Worm (Caenorhabditis elegans) whole organism, L4 larva: ENCODE measurements around the gene hlh-10.

Experiments used
- D1046.2 ChIP-seq: fragments of 200-800 bp; sonication (Bioruptor generic); IDR thresholded peaks from 2 replicates; pipeline ENCODE4 v1.3.6; 2022; ENCODE audit warnings: missing genetic modification characterization, missing compliant biosample characterization
- F10B5.3 ChIP-seq: sonication (generic microtip); optimal IDR thresholded peaks from 2 replicates; lab custom pipeline; 2016; ENCODE audit warnings: mild to moderate bottlenecking, missing genetic modification characterization, missing compliant biosample characterization
- F44E2.7 ChIP-seq: fragments of 200-800 bp; sonication (Bioruptor generic); IDR thresholded peaks from 2 replicates; pipeline ENCODE4 v2.1.2; 2022; ENCODE audit warnings: missing genetic modification characterization, missing compliant biosample characterization
- F49E8.2 ChIP-seq: sonication (generic microtip); optimal IDR thresholded peaks from 2 replicates; lab custom pipeline; 2016; ENCODE audit warnings: missing compliant biosample characterization, mild to moderate bottlenecking, missing genetic modification characterization, borderline replicate concordance
- Y5F2A.4 ChIP-seq: fragments of 200-800 bp; sonication (Bioruptor generic); optimal IDR thresholded peaks from 2 replicates; lab custom pipeline; 2018; ENCODE audit warnings: mild to moderate bottlenecking, missing genetic modification characterization, missing compliant biosample characterization
- ZK546.5 ChIP-seq, 2 experiments: sonication (generic microtip); optimal IDR thresholded peaks; 2 replicates each; lab custom pipeline; 2017; ENCODE audit warnings: missing biosample characterization in 2 of 2, missing genetic modification characterization in 2 of 2
- aly-2 ChIP-seq: sonication (generic microtip); optimal IDR thresholded peaks from 2 replicates; lab custom pipeline; 2018; ENCODE audit warnings: missing biosample characterization, missing genetic modification characterization
- ama-1 ChIP-seq: fragments of 150-350 bp; optimal IDR thresholded peaks from 2 replicates; lab custom pipeline; 2014; ENCODE audit warnings: inconsistent platforms, mixed read lengths
- ctbp-1 ChIP-seq: fragments of 200-800 bp; sonication (Bioruptor generic); IDR thresholded peaks from 2 replicates; pipeline ENCODE4 v1.3.6; 2022; ENCODE audit warnings: missing genetic modification reagents, missing genetic modification characterization, missing compliant biosample characterization
- daf-16 ChIP-seq, 3 experiments: sonication (generic microtip); optimal IDR thresholded peaks; 2 replicates each; lab custom pipeline; 2016 to 2017; ENCODE audit warnings: missing genetic modification characterization in 3 of 3, missing genetic modification reagents in 3 of 3, mild to moderate bottlenecking in 2 of 3, missing compliant biosample characterization in 2 of 3, missing biosample characterization in 1 of 3, moderate library complexity in 1 of 3
- daf-19 ChIP-seq: fragments of 200-800 bp; sonication (Bioruptor generic); conservative IDR thresholded peaks from 2 replicates; pipeline ENCODE4 v1.3.6; 2022; ENCODE audit warnings: missing genetic modification characterization, missing compliant biosample characterization
- dmd-6 ChIP-seq: fragments of 200-800 bp; sonication (Bioruptor generic); IDR thresholded peaks from 2 replicates; pipeline ENCODE4 v1.3.6; 2022; ENCODE audit warnings: missing genetic modification reagents, missing genetic modification characterization, missing compliant biosample characterization
- dmd-8 ChIP-seq: fragments of 200-800 bp; sonication (Bioruptor generic); IDR thresholded peaks from 2 replicates; pipeline ENCODE4 v1.3.6; 2022; ENCODE audit warnings: missing genetic modification characterization, missing compliant biosample characterization
- dve-1 ChIP-seq: sonication (generic microtip); optimal IDR thresholded peaks from 2 replicates; lab custom pipeline; 2017; ENCODE audit warnings: antibody characterized with exemption, mild to moderate bottlenecking, missing genetic modification characterization, missing compliant biosample characterization; ENCODE audit not compliant: insufficient read depth
- hif-1 ChIP-seq, 2 experiments: sonication (generic microtip); optimal IDR thresholded peaks; 2 replicates each; lab custom pipeline; 2016 to 2017; ENCODE audit warnings: missing compliant biosample characterization in 2 of 2, missing genetic modification characterization in 2 of 2, missing genetic modification reagents in 2 of 2, missing genotype in 2 of 2, mild to moderate bottlenecking in 1 of 2
- hlh-11 ChIP-seq: fragments of 200-800 bp; sonication (Bioruptor generic); optimal IDR thresholded peaks from 2 replicates; lab custom pipeline; 2018; ENCODE audit warnings: mild to moderate bottlenecking, missing genetic modification characterization, missing compliant biosample characterization
- hlh-30 ChIP-seq: sonication (generic microtip); optimal IDR thresholded peaks from 2 replicates; lab custom pipeline; 2017; ENCODE audit warnings: antibody characterized with exemption, mild to moderate bottlenecking, missing genetic modification characterization, missing compliant biosample characterization; ENCODE audit not compliant: insufficient read depth
- lim-7 ChIP-seq: fragments of 200-800 bp; sonication (Bioruptor generic); IDR thresholded peaks from 2 replicates; pipeline ENCODE4 v1.3.6; 2022; ENCODE audit warnings: missing genetic modification characterization, missing compliant biosample characterization
- lin-1 ChIP-seq: fragments of 200-800 bp; sonication (Bioruptor generic); IDR thresholded peaks from 2 replicates; pipeline ENCODE4 v1.3.6; 2022; ENCODE audit warnings: missing genetic modification reagents, missing genetic modification characterization, missing compliant biosample characterization
- lin-39 ChIP-seq: fragments of 150-350 bp; optimal IDR thresholded peaks from 2 replicates; lab custom pipeline; 2014; ENCODE audit warnings: missing biosample characterization, missing genetic modification reagents, missing genetic modification characterization
- lir-3 ChIP-seq: sonication (generic microtip); optimal IDR thresholded peaks from 2 replicates; lab custom pipeline; 2016; ENCODE audit warnings: mild to moderate bottlenecking, missing genetic modification characterization, missing compliant biosample characterization
- lsy-2 ChIP-seq, 2 experiments: fragments of 150-350 bp in 1 of 2; sonication (generic microtip) in 1 of 2; optimal IDR thresholded peaks; 2 replicates each; lab custom pipeline; 2014 to 2017; ENCODE audit warnings: missing biosample characterization in 2 of 2, missing genetic modification characterization in 2 of 2
- madf-9 ChIP-seq: fragments of 200-800 bp; sonication (Bioruptor generic); conservative IDR thresholded peaks from 2 replicates; pipeline ENCODE4 v1.3.6; 2022; ENCODE audit warnings: missing genetic modification reagents, missing genetic modification characterization, missing compliant biosample characterization
- mep-1 ChIP-seq: fragments of 150-350 bp; sonication (generic microtip); optimal IDR thresholded peaks from 3 replicates; lab custom pipeline; 2014; ENCODE audit warnings: missing biosample characterization, missing genetic modification characterization
- mxl-3 ChIP-seq: fragments of 200-800 bp; sonication (Bioruptor generic); optimal IDR thresholded peaks from 2 replicates; lab custom pipeline; 2018; ENCODE audit warnings: mild to moderate bottlenecking, missing genetic modification characterization, missing compliant biosample characterization
- nhr-102 ChIP-seq: sonication (generic microtip); optimal IDR thresholded peaks from 2 replicates; lab custom pipeline; 2016; ENCODE audit warnings: mild to moderate bottlenecking, missing genetic modification characterization, moderate library complexity, missing compliant biosample characterization
- nhr-11 ChIP-seq: fragments of 150-350 bp; optimal IDR thresholded peaks from 2 replicates; lab custom pipeline; 2014; ENCODE audit warnings: missing biosample characterization, missing genetic modification characterization
- nhr-111 ChIP-seq: fragments of 200-800 bp; sonication (Bioruptor generic); optimal IDR thresholded peaks from 2 replicates; lab custom pipeline; 2018; ENCODE audit warnings: mild to moderate bottlenecking, missing genetic modification characterization, missing compliant biosample characterization
- nhr-28 ChIP-seq: fragments of 150-350 bp; optimal IDR thresholded peaks from 2 replicates; lab custom pipeline; 2014; ENCODE audit warnings: missing biosample characterization, missing genetic modification characterization
- nhr-48 ChIP-seq: sonication (generic microtip); optimal IDR thresholded peaks from 2 replicates; lab custom pipeline; 2016; ENCODE audit warnings: mild to moderate bottlenecking, missing genetic modification characterization, missing compliant biosample characterization
- nhr-6 ChIP-seq: fragments of 150-350 bp; optimal IDR thresholded peaks from 2 replicates; lab custom pipeline; 2014; ENCODE audit warnings: missing biosample characterization, missing genetic modification characterization
- nhr-77 ChIP-seq: fragments of 150-350 bp; optimal IDR thresholded peaks from 2 replicates; lab custom pipeline; 2014; ENCODE audit warnings: missing biosample characterization, missing genetic modification characterization
- php-3 ChIP-seq: fragments of 200-800 bp; sonication (Bioruptor generic); IDR thresholded peaks from 2 replicates; pipeline ENCODE4 v1.3.6; 2022; ENCODE audit warnings: missing genetic modification reagents, missing genetic modification characterization, missing compliant biosample characterization
- pqm-1 ChIP-seq: sonication (generic microtip); optimal IDR thresholded peaks from 2 replicates; lab custom pipeline; 2017; ENCODE audit warnings: missing biosample characterization, missing genetic modification characterization
- rbr-2 ChIP-seq: sonication (generic microtip); optimal IDR thresholded peaks from 2 replicates; lab custom pipeline; 2016; ENCODE audit warnings: missing genotype, missing genetic modification characterization, missing compliant biosample characterization
- sdz-12 ChIP-seq: fragments of 200-800 bp; sonication (Bioruptor generic); optimal IDR thresholded peaks from 2 replicates; lab custom pipeline; 2018; ENCODE audit warnings: mild to moderate bottlenecking, missing genetic modification characterization, missing compliant biosample characterization
- snpc-1.2 ChIP-seq: fragments of 200-800 bp; sonication (Bioruptor generic); IDR thresholded peaks from 2 replicates; pipeline ENCODE4 v1.3.6; 2022; ENCODE audit warnings: missing genetic modification reagents, missing genetic modification characterization, missing compliant biosample characterization
- spr-3 ChIP-seq: fragments of 200-800 bp; sonication (Bioruptor generic); optimal IDR thresholded peaks from 2 replicates; lab custom pipeline; 2018; ENCODE audit warnings: mild to moderate bottlenecking, missing genetic modification characterization, missing compliant biosample characterization
- tag-97 ChIP-seq: fragments of 200-800 bp; sonication (Bioruptor generic); IDR thresholded peaks from 2 replicates; pipeline ENCODE4 v1.3.6; 2022; ENCODE audit warnings: missing genetic modification characterization, missing compliant biosample characterization
- unc-39 ChIP-seq: sonication (generic microtip); optimal IDR thresholded peaks from 2 replicates; lab custom pipeline; 2017; ENCODE audit warnings: missing biosample characterization, missing genetic modification characterization
- unc-62 ChIP-seq, 3 experiments: fragments of 150-350 bp in 1 of 3; sonication (generic microtip); optimal IDR thresholded peaks in 2 of 3; peaks in 1 of 3; 1 replicate in 1 of 3; 2 replicates in 2 of 3; lab custom pipeline; 2014 to 2017; ENCODE audit warnings: missing biosample characterization in 3 of 3, missing genetic modification characterization in 3 of 3, missing genetic modification reagents in 3 of 3, missing genotype in 1 of 3

Gene hlh-10

ce11 chrV:9261492-9261891 is 20.5 kb downstream of the hlh-10 start, which contains the start of gene nhr-36:
Gene nhr-36, minus strand, starts transcription at chrV:9261592.
- TF ChIP-seq ctbp-1 (GFP tag; lab: Robert Waterston, UW) (no peak), aly-2 (no peak), unc-62 (GFP tag; optimal IDR thresholded peaks at IDR 0.05 in 1 of 2; lab: Kevin White, UChicago) (peak in 1 of 2 experiments; percentile 53), unc-62 (tag; optimal IDR thresholded peaks at IDR 0.05; lab: Kevin White, UChicago) (no peak)

- TF ChIP-seq nhr-11, result peak; percentile 4
- no peak for TF ChIP-seq hif-1 (tag; optimal IDR thresholded peaks at IDR 0.05; lab: Kevin White, UChicago)
- no peak for TF ChIP-seq lim-7
- no peak for TF ChIP-seq sdz-12 (GFP tag; lab: Kevin White, UChicago)
- no peak for TF ChIP-seq daf-16 (GFP tag; optimal IDR thresholded peaks at IDR 0.05; lab: Kevin White, UChicago)
- TF ChIP-seq daf-16 (tag; optimal IDR thresholded peaks at IDR 0.05; lab: Kevin White, UChicago), result no peak
These were observed 21.6 kb downstream of the hlh-10 start for ce11 chrV:9260411-9260810.

- TF ChIP-seq unc-62 (GFP tag; optimal IDR thresholded peaks at IDR 0.05 in 1 of 2; lab: Kevin White, UChicago) (peak in 1 of 2 experiments; percentile 78), unc-62 (tag; optimal IDR thresholded peaks at IDR 0.05; lab: Kevin White, UChicago) (no peak), hlh-30 (no peak), lin-39 (tag; lab: Kevin White, UChicago) (no peak)
These were observed 24.5 kb downstream of the hlh-10 start, which contains the start of gene F07C3.16 for ce11 chrV:9257467-9257866. Gene F07C3.16, minus strand, starts transcription at chrV:9257567.

- peak; percentile 92 for TF ChIP-seq php-3 (GFP tag; lab: Robert Waterston, UW)
- TF ChIP-seq hif-1 (tag; optimal IDR thresholded peaks at IDR 0.05; lab: Kevin White, UChicago), result peak in 1 of 2 experiments; percentile 54
- TF ChIP-seq dve-1 (tag; lab: Kevin White, UChicago), result peak; percentile 82
- TF ChIP-seq nhr-48, result peak; percentile 72
- no peak for TF ChIP-seq nhr-111 (GFP tag; lab: Kevin White, UChicago)
- TF ChIP-seq hlh-11 (tag; lab: Kevin White, UChicago), result peak; percentile 82
- peak; percentile 6 for TF ChIP-seq mep-1 (tag; lab: Kevin White, UChicago)
- peak; percentile 80 for TF ChIP-seq nhr-28 (tag; lab: Kevin White, UChicago)
- TF ChIP-seq hlh-30, result peak; percentile 10
- no peak for TF ChIP-seq Y5F2A.4 (GFP tag; lab: Kevin White, UChicago)
- TF ChIP-seq nhr-6 (tag; lab: Kevin White, UChicago), result peak; percentile 67
- no peak for TF ChIP-seq daf-16 (GFP tag; optimal IDR thresholded peaks at IDR 0.05; lab: Kevin White, UChicago)
- peak; percentile 71 for TF ChIP-seq daf-16 (tag; optimal IDR thresholded peaks at IDR 0.05; lab: Kevin White, UChicago)
- 0 out of 2 replicates have a peak, but pooled peaks have one; percentile 27 for TF ChIP-seq lin-1 (GFP tag; lab: Robert Waterston, UW)
- no peak for TF ChIP-seq rbr-2
- TF ChIP-seq daf-19, result no peak
- TF ChIP-seq dmd-6 (GFP tag; lab: Robert Waterston, UW), result peak; percentile 81
- peak; percentile 66 for TF ChIP-seq nhr-102
- peak; percentile 92 for TF ChIP-seq pqm-1 (tag; lab: Kevin White, UChicago)
- peak; percentile 64 for TF ChIP-seq nhr-77 (tag; lab: Kevin White, UChicago)
These were observed 26.5 kb downstream of the hlh-10 start for ce11 chrV:9255480-9255879.

ce11 chrV:9254012-9254696 is 27.9 kb downstream of the hlh-10 start, which contains the start of gene F07C3.9:
Gene F07C3.9, minus strand, starts transcription at chrV:9254646.
- TF ChIP-seq tag-97 (no peak), F49E8.2 (no peak), nhr-102 (no peak), lin-39 (tag; lab: Kevin White, UChicago) (no peak), unc-39 (tag; lab: Kevin White, UChicago) (no peak), F44E2.7 (no peak), madf-9 (GFP tag; lab: Robert Waterston, UW) (no peak), ama-1 (lab: Kevin White, UChicago) (no peak), dmd-8 (GFP tag; lab: Robert Waterston, UW) (no peak), F10B5.3 (tag; lab: Kevin White, UChicago) (no peak), mxl-3 (GFP tag; lab: Kevin White, UChicago) (no peak), lsy-2 (tag; optimal IDR thresholded peaks at IDR 0.05; lab: Kevin White, UChicago) (peak in 1 of 2 experiments; percentile 26), spr-3 (GFP tag; lab: Kevin White, UChicago) (no peak), snpc-1.2 (GFP tag; lab: Robert Waterston, UW) (no peak), lir-3 (tag; lab: Kevin White, UChicago) (no peak), ZK546.5 (tag; optimal IDR thresholded peaks at IDR 0.05; lab: Kevin White, UChicago) (no peak), D1046.2 (GFP tag; lab: Robert Waterston, UW) (no peak), daf-16 (GFP tag; optimal IDR thresholded peaks at IDR 0.05; lab: Kevin White, UChicago) (no peak), daf-16 (tag; optimal IDR thresholded peaks at IDR 0.05; lab: Kevin White, UChicago) (peak; percentile 91)
